Fruit fly (Drosophila melanogaster): ENCODE data around the gene CG1628.

Gene CG1628

dm6 chrX:10602057-10602764 lies at the start of gene CG1628:
CG1628 (minus strand) TSS chrX:10602714.
- TF ChIP-seq fd59A (GFP tag; optimal IDR thresholded peaks at IDR 0.05) (no peak), fkh (GFP tag; optimal IDR thresholded peaks at IDR 0.05) (no peak), achi (GFP tag; optimal IDR thresholded peaks at IDR 0.05) (no peak), CG6163 (GFP tag; IDR thresholded peaks at IDR 0.05) (0 out of 3 replicates have a peak, but pooled peaks have one; percentile 35), Eip75B (GFP tag; optimal IDR thresholded peaks at IDR 0.05) (no peak), CG11294 (GFP tag; IDR thresholded peaks at IDR 0.05) (no peak), CG3032 (tag; optimal IDR thresholded peaks at IDR 0.05) (no peak), lz (GFP tag; optimal IDR thresholded peaks at IDR 0.05) (no peak), Hr38 (GFP tag; optimal IDR thresholded peaks at IDR 0.05) (no peak), Sox15 (GFP tag; optimal IDR thresholded peaks at IDR 0.05) (no peak), CG10631 (GFP tag; optimal IDR thresholded peaks at IDR 0.05) (no peak), CG11762 (GFP tag; optimal IDR thresholded peaks at IDR 0.05; ENCODE audit: insufficient read depth) (no peak), Met (GFP tag; optimal IDR thresholded peaks at IDR 0.05) (no peak), Eip93F (GFP tag; optimal IDR thresholded peaks at IDR 0.05) (no peak), CG34406 (GFP tag; optimal IDR thresholded peaks at IDR 0.05) (no peak), Lpt (GFP tag; optimal IDR thresholded peaks at IDR 0.05) (no peak), CG10669 (GFP tag; optimal IDR thresholded peaks at IDR 0.05) (no peak), Blimp-1 (GFP tag; optimal IDR thresholded peaks at IDR 0.05) (no peak), dsx (GFP tag; optimal IDR thresholded peaks at IDR 0.05; ENCODE audit: poor library complexity, severe bottlenecking) (no peak), fd85E (GFP tag; optimal IDR thresholded peaks at IDR 0.05) (no peak), CG8319 (GFP tag; optimal IDR thresholded peaks at IDR 0.05) (no peak), CG16779 (tag; optimal IDR thresholded peaks at IDR 0.05) (no peak), Hr39 (GFP tag; optimal IDR thresholded peaks at IDR 0.05) (no peak), CG3919 (GFP tag; optimal IDR thresholded peaks at IDR 0.05) (peak; percentile 30), Eip78C (GFP tag) (peak; percentile 76), acj6 (GFP tag; optimal IDR thresholded peaks at IDR 0.05) (no peak), topi (GFP tag; optimal IDR thresholded peaks at IDR 0.05) (no peak), Gug (GFP tag; IDR thresholded peaks at IDR 0.05) (no peak), Smox (GFP tag; optimal IDR thresholded peaks at IDR 0.05) (no peak), CG6792 (GFP tag; optimal IDR thresholded peaks at IDR 0.05) (no peak), vri (GFP tag; optimal IDR thresholded peaks at IDR 0.05) (no peak), OdsH (GFP tag; optimal IDR thresholded peaks at IDR 0.05) (no peak), eg (GFP tag; IDR thresholded peaks at IDR 0.05) (0 out of 3 replicates have a peak, but pooled peaks have one; percentile 28), net (GFP tag; optimal IDR thresholded peaks at IDR 0.05) (no peak), svp (GFP tag) (peak; percentile 69), CG7368 (GFP tag; optimal IDR thresholded peaks at IDR 0.05) (no peak), dac (GFP tag; optimal IDR thresholded peaks at IDR 0.05) (no peak), Sox14 (GFP tag; optimal IDR thresholded peaks at IDR 0.05) (no peak), Hr4 (GFP tag; optimal IDR thresholded peaks at IDR 0.05) (no peak), CG6808 (GFP tag; optimal IDR thresholded peaks at IDR 0.05) (no peak), CG11902 (GFP tag; optimal IDR thresholded peaks at IDR 0.05) (no peak), CG9139 (GFP tag; optimal IDR thresholded peaks at IDR 0.05) (no peak), Ets21C (GFP tag; optimal IDR thresholded peaks at IDR 0.05) (no peak), CG8632 (GFP tag; optimal IDR thresholded peaks at IDR 0.05) (no peak), salr (GFP tag; optimal IDR thresholded peaks at IDR 0.05) (no peak), spab (GFP tag; optimal IDR thresholded peaks at IDR 0.05) (no peak), CG4318 (GFP tag; optimal IDR thresholded peaks at IDR 0.05) (no peak), Ets96B (tag; optimal IDR thresholded peaks at IDR 0.05) (no peak), pdm3 (GFP tag; optimal IDR thresholded peaks at IDR 0.05) (no peak), CG32006 (GFP tag; optimal IDR thresholded peaks at IDR 0.05) (no peak), esn (GFP tag; optimal IDR thresholded peaks at IDR 0.05) (no peak), CG31627 (GFP tag; optimal IDR thresholded peaks at IDR 0.05) (no peak)
